Fruit fly (Drosophila melanogaster) whole organism, embryonic: ENCODE measurements around the gene CG11951.

Experiments
- CG10209 ChIP-seq: fragments of 200-800 bp; sonication (Bioruptor generic); optimal IDR thresholded peaks from 3 replicates; lab custom pipeline; 2017; ENCODE audit warnings: missing biosample characterization, mild to moderate bottlenecking, missing genetic modification characterization, missing genetic modification reagents
- CG10565 ChIP-seq: fragments of 200-800 bp; sonication (Bioruptor generic); optimal IDR thresholded peaks from 3 replicates; lab custom pipeline; 2016; ENCODE audit warnings: missing biosample characterization, mild to moderate bottlenecking, missing genetic modification characterization
- CG10654 ChIP-seq: fragments of 200-800 bp; sonication (Bioruptor generic); optimal IDR thresholded peaks from 2 replicates; lab custom pipeline; 2016; ENCODE audit warnings: missing biosample characterization, missing genetic modification characterization
- CG12219 ChIP-seq: fragments of 200-800 bp; sonication (Bioruptor generic); optimal IDR thresholded peaks from 3 replicates; lab custom pipeline; 2018; ENCODE audit warnings: missing biosample characterization, mild to moderate bottlenecking, missing genetic modification characterization
- CG15269 ChIP-seq: fragments of 200-800 bp; sonication (Bioruptor generic); optimal IDR thresholded peaks from 2 replicates; lab custom pipeline; 2018; ENCODE audit warnings: missing biosample characterization, mild to moderate bottlenecking, missing genetic modification characterization, moderate library complexity
- CG15601 ChIP-seq: fragments of 200-800 bp; sonication (Bioruptor generic); optimal IDR thresholded peaks from 3 replicates; lab custom pipeline; 2019; ENCODE audit warnings: missing biosample characterization, mild to moderate bottlenecking, missing genetic modification characterization, moderate library complexity
- CG15696 ChIP-seq: fragments of 200-800 bp; sonication (Bioruptor generic); optimal IDR thresholded peaks from 2 replicates; lab custom pipeline; 2019; ENCODE audit warnings: missing biosample characterization, mild to moderate bottlenecking, missing genetic modification characterization, moderate library complexity
- CG16815 ChIP-seq: fragments of 200-800 bp; sonication (Bioruptor generic); optimal IDR thresholded peaks from 3 replicates; lab custom pipeline; 2017; ENCODE audit warnings: missing biosample characterization, mild to moderate bottlenecking, missing genetic modification characterization
- CG34422 ChIP-seq: fragments of 200-800 bp; sonication (Bioruptor generic); IDR thresholded peaks from 3 replicates; pipeline ENCODE4 v1.3.6; 2022; ENCODE audit warnings: missing biosample characterization, missing genetic modification characterization
- CG4282 ChIP-seq: fragments of 200-800 bp; sonication (Bioruptor generic); optimal IDR thresholded peaks from 2 replicates; lab custom pipeline; 2016; ENCODE audit warnings: missing biosample characterization, missing genetic modification characterization
- CG6813 ChIP-seq: fragments of 200-800 bp; sonication (Bioruptor generic); optimal IDR thresholded peaks from 2 replicates; lab custom pipeline; 2017; ENCODE audit warnings: missing biosample characterization, missing genetic modification characterization, mild to moderate bottlenecking, moderate library complexity, missing genetic modification reagents
- CG8089 ChIP-seq: fragments of 200-800 bp; sonication (Bioruptor generic); optimal IDR thresholded peaks from 3 replicates; lab custom pipeline; 2016; ENCODE audit warnings: missing biosample characterization, missing genetic modification characterization
- CG8944 ChIP-seq: fragments of 200-800 bp; sonication (Bioruptor generic); optimal IDR thresholded peaks from 3 replicates; lab custom pipeline; 2016; ENCODE audit warnings: missing biosample characterization, missing genetic modification characterization
- CG9876 ChIP-seq: fragments of 200-800 bp; sonication (Bioruptor generic); optimal IDR thresholded peaks from 2 replicates; lab custom pipeline; 2016; ENCODE audit warnings: missing biosample characterization, missing genetic modification characterization
- Dad ChIP-seq: fragments of 200-800 bp; sonication (Bioruptor generic); optimal IDR thresholded peaks from 3 replicates; lab custom pipeline; 2016; ENCODE audit warnings: missing biosample characterization, missing genetic modification characterization
- Hmx ChIP-seq: fragments of 200-800 bp; sonication (Bioruptor generic); optimal IDR thresholded peaks from 2 replicates; lab custom pipeline; 2016; ENCODE audit warnings: missing biosample characterization, missing genetic modification characterization
- MBD-R2 ChIP-seq: fragments of 200-800 bp; sonication (Bioruptor generic); IDR thresholded peaks from 2 replicates; pipeline ENCODE4 v1.3.6; 2022; ENCODE audit warnings: missing biosample characterization, missing genetic modification characterization
- Meics ChIP-seq: fragments of 200-800 bp; sonication (Bioruptor generic); optimal IDR thresholded peaks from 2 replicates; lab custom pipeline; 2017; ENCODE audit warnings: missing biosample characterization, mild to moderate bottlenecking, missing genetic modification characterization
- NC2α ChIP-seq: fragments of 200-800 bp; sonication (Bioruptor generic); optimal IDR thresholded peaks from 2 replicates; lab custom pipeline; 2016; ENCODE audit warnings: missing biosample characterization, missing genetic modification characterization
- Scr ChIP-seq: fragments of 200-800 bp; sonication (Bioruptor generic); IDR thresholded peaks from 2 replicates; pipeline ENCODE4 v1.3.6; 2022; ENCODE audit warnings: missing biosample characterization, missing genetic modification characterization; ENCODE audit not compliant: partially characterized antibody
- Ssrp ChIP-seq: fragments of 200-800 bp; sonication (Bioruptor generic); optimal IDR thresholded peaks from 2 replicates; lab custom pipeline; 2018; ENCODE audit warnings: missing biosample characterization, mild to moderate bottlenecking, missing genetic modification characterization, moderate library complexity
- abd-A ChIP-seq: fragments of 200-800 bp; sonication (Bioruptor generic); optimal IDR thresholded peaks from 3 replicates; lab custom pipeline; 2019; ENCODE audit warnings: missing biosample characterization, mild to moderate bottlenecking, missing genetic modification characterization, moderate library complexity
- ap ChIP-seq: fragments of 200-800 bp; sonication (Bioruptor generic); IDR thresholded peaks from 2 replicates; pipeline ENCODE4 v1.3.6; 2022; ENCODE audit warnings: missing biosample characterization, missing genetic modification characterization
- bab2 ChIP-seq: fragments of 200-800 bp; sonication (Bioruptor generic); optimal IDR thresholded peaks from 2 replicates; lab custom pipeline; 2016; ENCODE audit warnings: missing biosample characterization, missing genetic modification characterization
- bowl ChIP-seq: fragments of 200-800 bp; sonication (Bioruptor generic); IDR thresholded peaks from 2 replicates; pipeline ENCODE4 v1.3.6; 2022; ENCODE audit warnings: missing biosample characterization, missing genetic modification characterization
- ci ChIP-seq: fragments of 200-800 bp; sonication (Bioruptor generic); IDR thresholded peaks from 3 replicates; pipeline ENCODE4 v1.3.6; 2022; ENCODE audit warnings: missing biosample characterization, missing genetic modification characterization
- dm ChIP-seq: fragments of 200-800 bp; sonication (Bioruptor generic); optimal IDR thresholded peaks from 3 replicates; lab custom pipeline; 2016; ENCODE audit warnings: missing biosample characterization, missing genetic modification characterization
- en ChIP-seq: fragments of 200-800 bp; sonication (Bioruptor generic); optimal IDR thresholded peaks from 2 replicates; lab custom pipeline; 2016; ENCODE audit warnings: missing biosample characterization, missing genetic modification characterization
- gsb ChIP-seq: fragments of 200-800 bp; sonication (Bioruptor generic); IDR thresholded peaks from 2 replicates; pipeline ENCODE4 v1.3.6; 2022; ENCODE audit warnings: missing biosample characterization, missing genetic modification characterization
- ham ChIP-seq: fragments of 200-800 bp; sonication (Bioruptor generic); IDR thresholded peaks from 2 replicates; pipeline ENCODE4 v1.3.6; 2022; ENCODE audit warnings: missing biosample characterization, missing genetic modification characterization
- hbn ChIP-seq: fragments of 200-800 bp; sonication (Bioruptor generic); IDR thresholded peaks from 2 replicates; pipeline ENCODE4 v1.3.6; 2022; ENCODE audit warnings: missing biosample characterization, missing genetic modification characterization; ENCODE audit not compliant: partially characterized antibody
- jumu ChIP-seq: fragments of 200-800 bp; sonication (Bioruptor generic); optimal IDR thresholded peaks from 3 replicates; lab custom pipeline; 2016; ENCODE audit warnings: missing biosample characterization, missing genetic modification characterization
- ken ChIP-seq: fragments of 200-800 bp; sonication (Bioruptor generic); IDR thresholded peaks from 3 replicates; pipeline ENCODE4 v1.3.6; 2022; ENCODE audit warnings: missing biosample characterization, missing genetic modification characterization
- lbe ChIP-seq: fragments of 200-800 bp; sonication (Bioruptor generic); optimal IDR thresholded peaks from 2 replicates; lab custom pipeline; 2016; ENCODE audit warnings: missing biosample characterization, mild to moderate bottlenecking, missing genetic modification characterization
- lola ChIP-seq, 3 experiments: fragments of >200 bp in 2 of 3; fragments of 200-800 bp in 1 of 3; sonication (Bioruptor generic) in 1 of 3; optimal IDR thresholded peaks; 2 replicates each; lab custom pipeline; 2017 to 2019; ENCODE audit warnings: missing biosample characterization in 3 of 3, missing genetic modification characterization in 3 of 3, mild to moderate bottlenecking in 1 of 3, moderate library complexity in 1 of 3
- lov ChIP-seq, 2 experiments: fragments of 200-800 bp in 1 of 2; fragments of >200 bp in 1 of 2; sonication (Bioruptor generic) in 1 of 2; IDR thresholded peaks in 1 of 2; optimal IDR thresholded peaks in 1 of 2; 2 replicates in 1 of 2; 3 replicates in 1 of 2; pipeline versions ENCODE4 v1.3.6 to Lab custom; 2017 to 2022; ENCODE audit warnings: missing biosample characterization in 1 of 2, missing genetic modification characterization in 1 of 2
- mld ChIP-seq: fragments of 200-800 bp; sonication (Bioruptor generic); IDR thresholded peaks from 3 replicates; pipeline ENCODE4 v1.3.6; 2022; ENCODE audit warnings: missing biosample characterization, missing genetic modification characterization; ENCODE audit not compliant: partially characterized antibody
- onecut ChIP-seq: fragments of 200-800 bp; sonication (Bioruptor generic); IDR thresholded peaks from 2 replicates; pipeline ENCODE4 v1.3.6; 2022; ENCODE audit warnings: missing biosample characterization, missing genetic modification characterization
- pho ChIP-seq: fragments of 200-800 bp; sonication (Bioruptor generic); optimal IDR thresholded peaks from 2 replicates; lab custom pipeline; 2016; ENCODE audit warnings: missing biosample characterization, missing genetic modification characterization
- pita ChIP-seq: fragments of 200-800 bp; sonication (Bioruptor generic); optimal IDR thresholded peaks from 2 replicates; lab custom pipeline; 2017; ENCODE audit warnings: missing biosample characterization, mild to moderate bottlenecking, missing genetic modification characterization
- pnt ChIP-seq: fragments of 200-800 bp; sonication (Bioruptor generic); optimal IDR thresholded peaks from 3 replicates; lab custom pipeline; 2016; ENCODE audit warnings: missing biosample characterization, missing genetic modification characterization
- sc ChIP-seq, 3 experiments: fragments of >200 bp in 2 of 3; fragments of 200-800 bp in 1 of 3; sonication (Bioruptor generic) in 1 of 3; optimal IDR thresholded peaks; 2 replicates in 2 of 3; 3 replicates in 1 of 3; lab custom pipeline; 2017; ENCODE audit warnings: mild to moderate bottlenecking in 1 of 3, missing biosample characterization in 1 of 3, missing genetic modification characterization in 1 of 3, missing genetic modification reagents in 1 of 3
- shn ChIP-seq: fragments of 200-800 bp; sonication (Bioruptor generic); optimal IDR thresholded peaks from 3 replicates; lab custom pipeline; 2016; ENCODE audit warnings: missing biosample characterization, missing genetic modification characterization
- ttk ChIP-seq: fragments of 200-800 bp; sonication (Bioruptor generic); IDR thresholded peaks from 2 replicates; pipeline ENCODE4 v2.1.2; 2022; ENCODE audit warnings: missing biosample characterization, missing genetic modification characterization
- twi ChIP-seq: fragments of 200-800 bp; optimal IDR thresholded peaks from 2 replicates; lab custom pipeline; 2019; ENCODE audit warnings: missing biosample characterization, mild to moderate bottlenecking, missing genetic modification characterization, moderate library complexity
- tx ChIP-seq: fragments of 200-800 bp; sonication (Bioruptor generic); optimal IDR thresholded peaks from 2 replicates; lab custom pipeline; 2016; ENCODE audit warnings: missing biosample characterization, missing genetic modification characterization
- zen2 ChIP-seq: fragments of 200-800 bp; sonication (Bioruptor generic); IDR thresholded peaks from 3 replicates; pipeline ENCODE4 v1.3.6; 2022; ENCODE audit warnings: missing biosample characterization, missing genetic modification characterization; ENCODE audit not compliant: partially characterized antibody
- zfh1 ChIP-seq: fragments of 200-800 bp; sonication (Bioruptor generic); IDR thresholded peaks from 3 replicates; pipeline ENCODE4 v1.3.6; 2022; ENCODE audit warnings: missing biosample characterization, missing genetic modification characterization

The CG11951 gene

dm6 chr3R:29222891-29223842 lies 15.4 kb downstream of the CG11951 start, which contains the start of the genes Cisd2 and Brd8 (continued):
- TF ChIP-seq CG6813 (GFP tag; lab: Kevin White, UChicago) (no peak), lbe (no peak), en (no peak), CG10654 (no peak), hbn (GFP tag; lab: Robert Waterston, UW) (peak; percentile 88), CG4282 (GFP tag; lab: Kevin White, UChicago) (no peak), bowl (no peak), Ssrp (tag; lab: Kevin White, UChicago) (no peak), CG8944 (GFP tag; lab: Kevin White, UChicago) (no peak), twi (tag; lab: Kevin White, UChicago) (no peak), CG9876 (no peak), pnt (GFP tag; lab: Kevin White, UChicago) (no peak), mld (GFP tag; lab: Robert Waterston, UW) (peak; percentile 94), CG16815 (GFP tag; lab: Kevin White, UChicago) (no peak), ttk (GFP tag; lab: Robert Waterston, UW) (no peak), ci (GFP tag; lab: Robert Waterston, UW) (peak; percentile 35; the same call in 1 of the 3 replicates), Dad (GFP tag; lab: Kevin White, UChicago) (no peak), zfh1 (GFP tag; lab: Robert Waterston, UW) (no peak), Meics (no peak), CG15601 (tag; lab: Kevin White, UChicago) (no peak), Scr (GFP tag; lab: Robert Waterston, UW) (peak; percentile 91), MBD-R2 (peak; percentile 93), abd-A (tag; lab: Kevin White, UChicago) (no peak), gsb (no peak), CG12219 (GFP tag; lab: Kevin White, UChicago) (no peak), CG10565 (GFP tag; lab: Kevin White, UChicago) (no peak), CG15269 (tag; lab: Kevin White, UChicago) (no peak), tx (GFP tag; lab: Kevin White, UChicago) (no peak), ap (GFP tag; lab: Robert Waterston, UW) (no peak), NC2α (GFP tag; lab: Kevin White, UChicago) (no peak), ham (GFP tag; lab: Robert Waterston, UW) (no peak), bab2 (no peak), CG8089 (no peak), sc (optimal IDR thresholded peaks at IDR 0.05; lab: Kevin White, UChicago) (no peak), sc (GFP tag; optimal IDR thresholded peaks at IDR 0.05; lab: Kevin White, UChicago) (no peak), pita (GFP tag; lab: Kevin White, UChicago) (no peak), pho (GFP tag; lab: Kevin White, UChicago) (no peak), Hmx (GFP tag; lab: Kevin White, UChicago) (no peak), lola (GFP tag; optimal IDR thresholded peaks at IDR 0.05; lab: Kevin White, UChicago) (no peak), onecut (GFP tag; lab: Robert Waterston, UW) (peak; percentile 86), CG34422 (GFP tag; lab: Robert Waterston, UW) (peak; percentile 47; the same call in 1 of the 3 replicates), CG15696 (tag; lab: Kevin White, UChicago) (no peak), lov (optimal IDR thresholded peaks at IDR 0.05; lab: Kevin White, UChicago) (no peak), lov (GFP tag; IDR thresholded peaks at IDR 0.05; lab: Robert Waterston, UW) (no peak), dm (GFP tag; lab: Kevin White, UChicago) (no peak), ken (GFP tag; lab: Robert Waterston, UW) (no peak), jumu (no peak), CG10209 (GFP tag; lab: Kevin White, UChicago) (no peak), zen2 (GFP tag; lab: Robert Waterston, UW) (peak; percentile 96), shn (GFP tag; lab: Kevin White, UChicago) (no peak)
